Worm (Caenorhabditis elegans) whole organism, early embryonic: ENCODE results near the gene C35A5.3.

Experiments
- aly-1 ChIP-seq: sonication (generic microtip); optimal IDR thresholded peaks from 2 replicates; lab custom pipeline; 2016; ENCODE audit warnings: missing genetic modification characterization, missing compliant biosample characterization
- ama-1 ChIP-seq: fragments of 150-350 bp; optimal IDR thresholded peaks from 2 replicates; lab custom pipeline; 2014
- flt-1 ChIP-seq: fragments of 200-800 bp; sonication (Bioruptor generic); IDR thresholded peaks from 2 replicates; pipeline ENCODE4 v1.3.6; 2022; ENCODE audit warnings: missing genetic modification characterization, missing compliant biosample characterization
- scrt-1 ChIP-seq: fragments of 200-800 bp; sonication (Bioruptor generic); IDR thresholded peaks from 2 replicates; pipeline ENCODE4 v1.3.6; 2022; ENCODE audit warnings: missing genetic modification characterization, missing compliant biosample characterization
- sea-1 ChIP-seq: fragments of 200-800 bp; sonication (Bioruptor generic); conservative IDR thresholded peaks from 2 replicates; pipeline ENCODE4 v1.3.6; 2022; ENCODE audit warnings: missing genetic modification characterization, missing compliant biosample characterization
- tbx-11 ChIP-seq: fragments of 200-800 bp; sonication (Bioruptor generic); IDR thresholded peaks from 2 replicates; pipeline ENCODE4 v1.3.6; 2022; ENCODE audit warnings: missing genetic modification characterization, missing compliant biosample characterization
- tbx-37 ChIP-seq: fragments of 200-800 bp; sonication (Bioruptor generic); conservative IDR thresholded peaks from 2 replicates; pipeline ENCODE4 v1.3.6; 2022; ENCODE audit warnings: missing genetic modification reagents, missing genetic modification characterization, missing compliant biosample characterization
- tra-4 ChIP-seq: sonication (generic microtip); optimal IDR thresholded peaks from 2 replicates; lab custom pipeline; 2017; ENCODE audit warnings: missing genetic modification characterization, missing compliant biosample characterization

ce11 chrV:10503011-10503410 lies 1.8 kb upstream of the C35A5.3 start, which contains the start of gene C35A5.11:
- TF ChIP-seq tbx-37 (GFP tag; lab: Robert Waterston, UW): no peak
- TF ChIP-seq ama-1 (lab: Kevin White, UChicago): no peak
- TF ChIP-seq flt-1 (GFP tag; lab: Robert Waterston, UW): no peak
- no peak for TF ChIP-seq sea-1 (GFP tag; lab: Robert Waterston, UW)
- no peak for TF ChIP-seq aly-1 (tag; lab: Kevin White, UChicago)
- TF ChIP-seq tbx-11 (GFP tag; lab: Robert Waterston, UW): no peak
- TF ChIP-seq tra-4 (tag; lab: Kevin White, UChicago): no peak
- TF ChIP-seq scrt-1 (GFP tag; lab: Robert Waterston, UW): no peak
